Fruit fly (Drosophila melanogaster): ENCODE measurements around the gene CG31191.

DNA sequence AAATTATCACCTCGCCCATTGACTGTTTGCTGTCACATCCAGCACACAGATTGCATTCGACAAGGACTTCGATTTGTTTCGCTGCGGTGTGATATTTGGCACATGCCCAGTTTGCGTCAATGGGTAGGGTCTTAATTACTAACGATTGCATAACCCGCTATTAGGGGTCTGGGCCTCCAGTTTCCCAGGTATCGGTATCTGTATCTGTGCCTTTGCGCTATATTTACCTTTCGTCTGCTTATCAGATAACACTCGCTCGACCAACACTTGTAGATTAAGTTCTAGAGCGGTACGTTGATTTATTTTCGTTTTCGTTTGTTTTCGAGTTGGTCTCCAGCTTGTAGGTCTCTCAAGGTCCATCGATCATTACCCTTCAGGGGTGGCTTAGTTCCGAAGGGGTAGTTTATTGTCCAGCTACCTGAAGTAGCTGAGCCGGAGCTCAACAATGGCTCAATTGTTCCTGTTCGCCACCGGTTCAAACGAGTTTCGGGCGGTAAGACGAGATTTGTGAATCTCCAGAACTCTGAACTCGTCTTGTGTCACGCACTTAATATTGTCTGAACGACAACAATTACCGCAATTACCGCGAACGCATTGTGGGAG is 6.1 kb upstream of the CG31191 start:
- TF ChIP-seq Hnf4 (GFP tag; optimal IDR thresholded peaks at IDR 0.05) (no peak), psq (GFP tag; optimal IDR thresholded peaks at IDR 0.05) (no peak)
